Fruit fly (Drosophila melanogaster) whole organism, wandering third instar larva: ENCODE results near the gene Fbw5.

Experiments used
- Abd-B ChIP-seq: fragments of >200 bp; optimal IDR thresholded peaks from 2 replicates; lab custom pipeline; 2017; ENCODE audit warnings: missing biosample characterization, missing genetic modification characterization
- CG32264 ChIP-seq: fragments of 200-800 bp; sonication (Bioruptor generic); optimal IDR thresholded peaks from 2 replicates; lab custom pipeline; 2016; ENCODE audit warnings: missing biosample characterization, missing genetic modification characterization
- CG9705 ChIP-seq: fragments of 200-800 bp; sonication (Bioruptor generic); optimal IDR thresholded peaks from 2 replicates; lab custom pipeline; 2018; ENCODE audit warnings: missing biosample characterization, mild to moderate bottlenecking, missing genetic modification characterization
- CrebA ChIP-seq: fragments of 200-800 bp; sonication (Bioruptor generic); optimal IDR thresholded peaks from 2 replicates; lab custom pipeline; 2016; ENCODE audit warnings: missing biosample characterization, mild to moderate bottlenecking, missing genetic modification characterization, borderline replicate concordance
- Dfd ChIP-seq: fragments of >200 bp; optimal IDR thresholded peaks from 2 replicates; lab custom pipeline; 2017; ENCODE audit warnings: missing biosample characterization, missing genetic modification characterization
- Dif ChIP-seq: fragments of 200-275, 200-300 bp; sonication (Bioruptor generic); optimal IDR thresholded peaks from 2 replicates; lab custom pipeline; 2018; ENCODE audit warnings: missing biosample characterization, missing genetic modification characterization; ENCODE audit not compliant: partially characterized antibody
- GATAd ChIP-seq: sonication (Bioruptor generic); optimal IDR thresholded peaks from 2 replicates; lab custom pipeline; 2016; ENCODE audit warnings: missing biosample characterization, missing genetic modification characterization
- HLH106 ChIP-seq: fragments of 200-800 bp; optimal IDR thresholded peaks from 3 replicates; lab custom pipeline; 2019; ENCODE audit warnings: missing biosample characterization, mild to moderate bottlenecking, missing genetic modification characterization, moderate library complexity
- Hnf4 ChIP-seq: fragments of 200-800 bp; sonication (Bioruptor generic); optimal IDR thresholded peaks from 2 replicates; lab custom pipeline; 2016; ENCODE audit warnings: missing biosample characterization, mild to moderate bottlenecking, missing genetic modification characterization
- Hr78 ChIP-seq: fragments of >200 bp; optimal IDR thresholded peaks from 2 replicates; lab custom pipeline; 2017; ENCODE audit warnings: missing biosample characterization, missing genetic modification characterization
- Hr83 ChIP-seq: fragments of 200-300 bp; sonication (Bioruptor generic); optimal IDR thresholded peaks from 2 replicates; lab custom pipeline; 2016; ENCODE audit warnings: missing biosample characterization, mild to moderate bottlenecking, missing genetic modification characterization, moderate library complexity; ENCODE audit not compliant: poor library complexity, severe bottlenecking
- Jra ChIP-seq: sonication (Bioruptor generic); optimal IDR thresholded peaks from 2 replicates; lab custom pipeline; 2016; ENCODE audit warnings: missing biosample characterization, missing genetic modification characterization
- Mio ChIP-seq: sonication (Bioruptor generic); optimal IDR thresholded peaks from 2 replicates; lab custom pipeline; 2016; ENCODE audit warnings: missing biosample characterization, missing genetic modification characterization
- Myc ChIP-seq: fragments of >200 bp; optimal IDR thresholded peaks from 2 replicates; lab custom pipeline; 2017
- N ChIP-seq: fragments of >200 bp; optimal IDR thresholded peaks from 2 replicates; lab custom pipeline; 2018; ENCODE audit warnings: missing biosample characterization, missing external identifiers, missing genetic modification characterization
- OdsH ChIP-seq: fragments of 200-800 bp; sonication (Bioruptor generic); optimal IDR thresholded peaks from 2 replicates; lab custom pipeline; 2016; ENCODE audit warnings: missing biosample characterization, mild to moderate bottlenecking, missing genetic modification characterization
- Rel ChIP-seq, 2 experiments: fragments of 200-800 bp; sonication (Bioruptor generic) in 1 of 2; optimal IDR thresholded peaks; 2 replicates in 1 of 2; 3 replicates in 1 of 2; lab custom pipeline; 2016 to 2019; ENCODE audit warnings: mild to moderate bottlenecking in 2 of 2, missing biosample characterization in 2 of 2, missing genetic modification characterization in 2 of 2, moderate library complexity in 1 of 2
- Sp1 ChIP-seq: fragments of 200-800 bp; sonication (Bioruptor generic); optimal IDR thresholded peaks from 3 replicates; lab custom pipeline; 2019; ENCODE audit warnings: missing biosample characterization, mild to moderate bottlenecking, missing genetic modification characterization, moderate library complexity
- Vsx2 ChIP-seq: fragments of 200-300, 225-300 bp; sonication (Bioruptor generic); optimal IDR thresholded peaks from 2 replicates; lab custom pipeline; 2018; ENCODE audit warnings: missing biosample characterization, missing genetic modification characterization; ENCODE audit not compliant: partially characterized antibody
- br ChIP-seq: fragments of 200-800 bp; sonication (Bioruptor generic); optimal IDR thresholded peaks from 2 replicates; lab custom pipeline; 2016; ENCODE audit warnings: missing biosample characterization, missing genetic modification characterization
- dl ChIP-seq, 2 experiments: fragments of 175-275, 200-275 bp in 1 of 2; fragments of 200-275 bp in 1 of 2; sonication (Bioruptor generic); optimal IDR thresholded peaks; lab custom pipeline; 2018; ENCODE audit warnings: mild to moderate bottlenecking in 2 of 2, missing biosample characterization in 2 of 2, missing genetic modification characterization in 2 of 2, moderate library complexity in 2 of 2; ENCODE audit not compliant: partially characterized antibody in 2 of 2, insufficient read depth in 1 of 2
- dsf ChIP-seq: sonication (Bioruptor generic); optimal IDR thresholded peaks from 2 replicates; lab custom pipeline; 2016; ENCODE audit warnings: missing biosample characterization, missing genetic modification characterization, borderline replicate concordance
- ey ChIP-seq: fragments of 200-800 bp; sonication (Bioruptor generic); optimal IDR thresholded peaks from 2 replicates; lab custom pipeline; 2016; ENCODE audit warnings: missing biosample characterization, missing genetic modification characterization
- foxo ChIP-seq, 2 experiments: fragments of 200-800 bp; sonication (Bioruptor generic); optimal IDR thresholded peaks; 2 replicates in 1 of 2; 3 replicates in 1 of 2; lab custom pipeline; 2016 to 2017; ENCODE audit warnings: missing biosample characterization in 2 of 2, missing genetic modification characterization in 2 of 2
- fru ChIP-seq: fragments of 200-800 bp; sonication (Bioruptor generic); optimal IDR thresholded peaks from 3 replicates; lab custom pipeline; 2016; ENCODE audit warnings: missing biosample characterization, mild to moderate bottlenecking, missing genetic modification characterization
- h ChIP-seq: fragments of 200-800 bp; sonication (Bioruptor generic); optimal IDR thresholded peaks from 3 replicates; lab custom pipeline; 2016; ENCODE audit warnings: missing biosample characterization, mild to moderate bottlenecking, missing genetic modification characterization
- jim ChIP-seq: fragments of 175-275, 200-325 bp; sonication (Bioruptor generic); optimal IDR thresholded peaks from 2 replicates; lab custom pipeline; 2016; ENCODE audit warnings: missing biosample characterization, mild to moderate bottlenecking, missing genetic modification characterization
- lola ChIP-seq: fragments of >200 bp; optimal IDR thresholded peaks from 2 replicates; lab custom pipeline; 2017; ENCODE audit warnings: missing biosample characterization, missing genetic modification characterization
- pan ChIP-seq: fragments of >200 bp; optimal IDR thresholded peaks from 2 replicates; lab custom pipeline; 2017
- psq ChIP-seq: fragments of 200-800 bp; sonication (Bioruptor generic); optimal IDR thresholded peaks from 3 replicates; lab custom pipeline; 2017; ENCODE audit warnings: missing biosample characterization, mild to moderate bottlenecking, missing genetic modification characterization, moderate library complexity
- rgr ChIP-seq: fragments of 200-800 bp; sonication (Bioruptor generic); optimal IDR thresholded peaks from 3 replicates; lab custom pipeline; 2016; ENCODE audit warnings: missing biosample characterization, mild to moderate bottlenecking, missing genetic modification characterization
- sv ChIP-seq: fragments of 200-800 bp; sonication (Bioruptor generic); optimal IDR thresholded peaks from 3 replicates; lab custom pipeline; 2016; ENCODE audit warnings: missing biosample characterization, missing genetic modification characterization
- tai ChIP-seq: sonication (Bioruptor generic); optimal IDR thresholded peaks from 2 replicates; lab custom pipeline; 2016; ENCODE audit warnings: missing biosample characterization, missing genetic modification characterization
- usp ChIP-seq: fragments of >200 bp; optimal IDR thresholded peaks from 2 replicates; lab custom pipeline; 2017; ENCODE audit warnings: missing biosample characterization, missing genetic modification characterization
- woc ChIP-seq: sonication (Bioruptor generic); optimal IDR thresholded peaks from 2 replicates; lab custom pipeline; 2016; ENCODE audit warnings: missing biosample characterization, mild to moderate bottlenecking, missing genetic modification characterization

Fbw5 gene

dm6 chr2L:6073894-6074293 lies 8.1 kb upstream of the Fbw5 start:
- TF ChIP-seq pan (lab: Kevin White, UChicago) (no peak), rgr (no peak), lola (GFP tag; lab: Kevin White, UChicago) (no peak), N (GFP tag; lab: Kevin White, UChicago) (no peak), Jra (GFP tag; lab: Kevin White, UChicago) (no peak), fru (GFP tag; lab: Kevin White, UChicago) (no peak), foxo (GFP tag; optimal IDR thresholded peaks at IDR 0.05; lab: Kevin White, UChicago) (no peak)

- TF ChIP-seq jim (GFP tag; lab: Kevin White, UChicago): no peak
- TF ChIP-seq CG32264 (GFP tag; lab: Kevin White, UChicago): no peak
- TF ChIP-seq psq (GFP tag; lab: Kevin White, UChicago): no peak
- no peak for TF ChIP-seq br (GFP tag; lab: Kevin White, UChicago)
Measured at dm6 chr2L:6072124-6072523, 6.4 kb upstream of the Fbw5 start.

DNA sequence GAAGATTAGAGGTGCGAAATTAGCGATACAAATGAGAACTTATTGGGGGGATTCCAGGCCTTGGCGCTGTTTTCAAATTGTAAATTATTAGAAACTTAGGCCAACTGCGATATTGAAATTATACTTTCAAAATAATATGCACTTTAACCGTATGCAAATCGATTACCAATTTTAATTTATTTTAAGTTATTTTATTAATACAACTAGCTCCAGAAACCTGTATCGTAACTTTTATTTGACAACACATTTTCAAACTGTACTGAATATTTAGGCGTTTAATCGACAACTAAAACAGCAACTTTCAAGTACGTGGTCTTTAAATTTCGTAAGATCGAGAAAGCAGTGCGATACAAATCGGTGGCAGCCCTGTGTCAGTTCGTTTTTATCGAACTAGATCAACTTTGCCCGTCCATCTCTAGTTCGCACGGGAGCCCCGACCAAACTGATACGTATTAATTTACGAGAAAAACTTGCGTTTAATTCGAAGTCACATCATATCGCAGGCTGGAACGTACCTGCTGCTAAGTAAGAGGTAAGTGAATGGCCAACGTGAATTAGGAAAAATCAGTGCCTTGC lies 5.0 kb upstream of the Fbw5 start, which contains the start of the genes CG9154 and Kr-h2:
CG9154 (minus strand) TSS at position 31 of the 576 bp plus-strand sequence.
Kr-h2 (plus strand) TSS at position 335 of the 576 bp plus-strand sequence.
- TF ChIP-seq foxo (GFP tag; optimal IDR thresholded peaks at IDR 0.05; lab: Kevin White, UChicago): peak in 1 of 2 experiments; percentile 36
- no peak for TF ChIP-seq Hr83
- TF ChIP-seq OdsH (GFP tag; lab: Kevin White, UChicago): no peak
- peak; percentile 24 for TF ChIP-seq CG9705 (GFP tag; lab: Kevin White, UChicago)
- TF ChIP-seq tai (GFP tag; lab: Kevin White, UChicago): no peak
- TF ChIP-seq HLH106: peak; percentile 70
- no peak for TF ChIP-seq CG32264 (GFP tag; lab: Kevin White, UChicago)
- no peak for TF ChIP-seq dl (GFP tag; optimal IDR thresholded peaks at IDR 0.05; lab: Kevin White, UChicago; ENCODE audit: insufficient read depth in 1 of 2, partially characterized antibody in 2 of 2)
- no peak for TF ChIP-seq usp
- peak; percentile 4 for TF ChIP-seq sv (GFP tag; lab: Kevin White, UChicago)
- TF ChIP-seq lola (GFP tag; lab: Kevin White, UChicago): no peak
- TF ChIP-seq Jra (GFP tag; lab: Kevin White, UChicago): peak; percentile 11
- peak; percentile 49 for TF ChIP-seq fru (GFP tag; lab: Kevin White, UChicago)
- no peak for TF ChIP-seq jim (GFP tag; lab: Kevin White, UChicago)
- no peak for TF ChIP-seq woc (GFP tag; lab: Kevin White, UChicago)
- peak; percentile 35 for TF ChIP-seq psq (GFP tag; lab: Kevin White, UChicago)
- no peak for TF ChIP-seq Mio
- peak; percentile 28 for TF ChIP-seq h
- TF ChIP-seq Vsx2 (GFP tag; lab: Kevin White, UChicago): no peak
- peak; percentile 12 for TF ChIP-seq rgr
- no peak for TF ChIP-seq Dif (GFP tag; lab: Kevin White, UChicago)
- TF ChIP-seq N (GFP tag; lab: Kevin White, UChicago): no peak
- peak; percentile 22 for TF ChIP-seq dsf (GFP tag; lab: Kevin White, UChicago)
- TF ChIP-seq Hnf4 (GFP tag; lab: Kevin White, UChicago): peak; percentile 5
- TF ChIP-seq Sp1 (GFP tag; lab: Kevin White, UChicago): peak; percentile 59
- no peak for TF ChIP-seq pan (lab: Kevin White, UChicago)
- no peak for TF ChIP-seq Rel (GFP tag; optimal IDR thresholded peaks at IDR 0.05; lab: Kevin White, UChicago)
- TF ChIP-seq Rel (tag; optimal IDR thresholded peaks at IDR 0.05; lab: Kevin White, UChicago): peak; percentile 57
- TF ChIP-seq Dfd: no peak
- TF ChIP-seq Myc: peak; percentile 49
- TF ChIP-seq Abd-B: no peak
- TF ChIP-seq br (GFP tag; lab: Kevin White, UChicago): peak; percentile 37
- TF ChIP-seq, all 38 proteins: peak for 15

DNA sequence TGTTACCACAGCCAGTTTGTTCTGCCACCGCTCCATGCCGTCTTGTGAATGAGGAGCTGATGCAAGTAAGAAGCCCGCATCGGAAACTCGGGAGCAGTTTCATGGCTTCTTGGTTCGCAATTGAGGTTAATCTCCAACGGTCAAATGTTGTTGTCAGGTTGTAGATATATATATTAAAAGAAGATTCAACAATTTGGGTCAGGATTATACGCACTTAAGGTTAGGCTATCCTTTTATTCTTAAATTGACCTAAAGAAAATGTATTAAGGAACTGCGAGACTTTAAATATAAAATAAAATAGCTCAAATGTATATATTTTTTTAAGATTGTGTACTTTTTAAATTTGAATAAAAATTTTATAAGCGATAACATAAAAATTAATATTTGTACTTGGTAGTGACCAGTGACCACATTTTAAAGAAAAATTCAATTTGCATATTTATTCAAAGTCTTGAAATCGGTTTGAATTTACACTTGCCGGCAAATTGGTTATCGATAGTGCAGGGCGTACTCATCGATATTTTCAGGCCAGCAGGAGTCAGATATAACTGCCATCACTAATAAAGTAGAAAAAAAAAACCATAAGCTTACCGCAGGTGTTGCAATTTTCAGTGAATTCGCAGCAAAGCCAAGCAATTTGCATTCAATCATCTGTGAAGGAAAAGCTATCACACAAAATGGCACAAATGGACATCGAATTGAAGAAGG lies 2.9 kb upstream of the Fbw5 start, which contains the start of the genes CG9150 and Pfdn1:
CG9150 (minus strand) TSS at position 51 of the 708 bp plus-strand sequence.
Pfdn1 (plus strand) TSS at position 536 of the 708 bp plus-strand sequence.
- TF ChIP-seq woc (GFP tag; lab: Kevin White, UChicago) (no peak), foxo (GFP tag; optimal IDR thresholded peaks at IDR 0.05; lab: Kevin White, UChicago) (no peak), CG9705 (GFP tag; lab: Kevin White, UChicago) (no peak), Dif (GFP tag; lab: Kevin White, UChicago) (no peak), tai (GFP tag; lab: Kevin White, UChicago) (no peak), ey (GFP tag; lab: Kevin White, UChicago) (no peak), GATAd (no peak), jim (GFP tag; lab: Kevin White, UChicago) (no peak), Hr78 (GFP tag; lab: Kevin White, UChicago) (no peak), usp (no peak), Hr83 (peak; percentile 71), sv (GFP tag; lab: Kevin White, UChicago) (no peak), h (peak; percentile 11), Abd-B (no peak), fru (GFP tag; lab: Kevin White, UChicago) (no peak), CrebA (GFP tag; lab: Kevin White, UChicago) (no peak), lola (GFP tag; lab: Kevin White, UChicago) (no peak), OdsH (GFP tag; lab: Kevin White, UChicago) (no peak), rgr (no peak), Hnf4 (GFP tag; lab: Kevin White, UChicago) (peak; percentile 33), dl (GFP tag; optimal IDR thresholded peaks at IDR 0.05; lab: Kevin White, UChicago; ENCODE audit: insufficient read depth in 1 of 2, partially characterized antibody in 2 of 2) (no peak), N (GFP tag; lab: Kevin White, UChicago) (no peak), psq (GFP tag; lab: Kevin White, UChicago) (no peak)
